Worm (Caenorhabditis elegans) whole organism, early embryonic: ENCODE data around the gene mam-6.

Experiments used
- ama-1 ChIP-seq: fragments of 150-350 bp; optimal IDR thresholded peaks from 2 replicates; lab custom pipeline; 2014
- ceh-36 ChIP-seq: sonication (generic microtip); optimal IDR thresholded peaks from 2 replicates; lab custom pipeline; 2016; ENCODE audit warnings: missing genetic modification characterization, inconsistent platforms, missing compliant biosample characterization
- flt-1 ChIP-seq: fragments of 200-800 bp; sonication (Bioruptor generic); IDR thresholded peaks from 2 replicates; pipeline ENCODE4 v1.3.6; 2022; ENCODE audit warnings: missing genetic modification characterization, missing compliant biosample characterization
- hnd-1 ChIP-seq: sonication (generic microtip); optimal IDR thresholded peaks from 2 replicates; lab custom pipeline; 2016; ENCODE audit warnings: missing genetic modification characterization, missing compliant biosample characterization
- scrt-1 ChIP-seq: fragments of 200-800 bp; sonication (Bioruptor generic); IDR thresholded peaks from 2 replicates; pipeline ENCODE4 v1.3.6; 2022; ENCODE audit warnings: missing genetic modification characterization, missing compliant biosample characterization
- tbx-37 ChIP-seq: fragments of 200-800 bp; sonication (Bioruptor generic); conservative IDR thresholded peaks from 2 replicates; pipeline ENCODE4 v1.3.6; 2022; ENCODE audit warnings: missing genetic modification reagents, missing genetic modification characterization, missing compliant biosample characterization

DNA sequence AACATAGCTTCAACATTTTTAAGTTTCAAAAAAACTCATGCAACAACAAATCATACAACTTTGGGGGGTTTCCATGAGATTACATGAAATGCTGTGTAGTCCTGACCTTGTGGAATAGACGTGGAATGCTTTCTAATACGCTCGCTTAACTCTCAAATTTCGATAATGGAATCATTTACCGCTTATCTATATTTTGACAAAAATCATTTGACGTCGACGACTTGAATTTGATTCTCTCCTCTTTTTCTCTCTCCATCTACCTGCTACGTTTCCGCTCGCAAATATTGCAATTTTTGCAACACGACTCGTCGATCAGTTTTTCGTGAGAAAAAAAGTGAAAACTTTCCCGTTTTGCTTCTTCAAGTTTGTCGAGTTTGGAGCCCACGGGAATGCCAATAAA is 20.0 kb upstream of the mam-6 start, which contains the start of gene flr-4:
- no peak for TF ChIP-seq hnd-1 (tag; lab: Kevin White, UChicago)
- TF ChIP-seq ama-1 (lab: Kevin White, UChicago): no peak
- TF ChIP-seq tbx-37 (GFP tag; lab: Robert Waterston, UW): no peak
- TF ChIP-seq flt-1: no peak
- no peak for TF ChIP-seq ceh-36 (tag; lab: Kevin White, UChicago)
- no peak for TF ChIP-seq scrt-1 (GFP tag; lab: Robert Waterston, UW)
